Worm (Caenorhabditis elegans) whole organism, L4 larva: Measurements from ENCODE around the gene eif-3.B.

Experiments used
- D1046.2 ChIP-seq: fragments of 200-800 bp; sonication (Bioruptor generic); IDR thresholded peaks from 2 replicates; pipeline ENCODE4 v1.3.6; 2022; ENCODE audit warnings: missing genetic modification characterization, missing compliant biosample characterization
- F26F4.8 ChIP-seq: fragments of 200-800 bp; sonication (Bioruptor generic); conservative IDR thresholded peaks from 2 replicates; pipeline ENCODE4 v1.3.6; 2022; ENCODE audit warnings: missing genetic modification characterization, missing compliant biosample characterization
- F37D6.2 ChIP-seq: sonication (generic microtip); optimal IDR thresholded peaks from 2 replicates; lab custom pipeline; 2016; ENCODE audit warnings: mild to moderate bottlenecking, missing genetic modification characterization, missing compliant biosample characterization
- F49E8.2 ChIP-seq: sonication (generic microtip); optimal IDR thresholded peaks from 2 replicates; lab custom pipeline; 2016; ENCODE audit warnings: missing compliant biosample characterization, mild to moderate bottlenecking, missing genetic modification characterization, borderline replicate concordance
- R02D3.7 ChIP-seq: fragments of 150-350 bp; sonication (generic microtip); optimal IDR thresholded peaks from 3 replicates; lab custom pipeline; 2014; ENCODE audit warnings: missing biosample characterization, missing genetic modification characterization
- T26A8.4 ChIP-seq: fragments of 200-800 bp; sonication (Bioruptor generic); IDR thresholded peaks from 2 replicates; pipeline ENCODE4 v1.3.6; 2022; ENCODE audit warnings: missing genetic modification characterization, missing compliant biosample characterization
- Y105C5A.15 ChIP-seq: fragments of 200-800 bp; sonication (Bioruptor generic); IDR thresholded peaks from 2 replicates; pipeline ENCODE4 v1.3.6; 2022; ENCODE audit warnings: missing genetic modification characterization, missing compliant biosample characterization
- ZK337.2 ChIP-seq: fragments of 200-800 bp; sonication (Bioruptor generic); IDR thresholded peaks from 2 replicates; pipeline ENCODE4 v1.3.6; 2022; ENCODE audit warnings: missing genetic modification reagents, missing genetic modification characterization, missing compliant biosample characterization
- ZK546.5 ChIP-seq, 2 experiments: sonication (generic microtip); optimal IDR thresholded peaks; 2 replicates each; lab custom pipeline; 2017; ENCODE audit warnings: missing biosample characterization in 2 of 2, missing genetic modification characterization in 2 of 2
- ama-1 ChIP-seq: fragments of 150-350 bp; optimal IDR thresholded peaks from 2 replicates; lab custom pipeline; 2014; ENCODE audit warnings: inconsistent platforms, mixed read lengths
- arid-1 ChIP-seq: fragments of 200-800 bp; sonication (Bioruptor generic); conservative IDR thresholded peaks from 2 replicates; pipeline ENCODE4 v1.3.6; 2022; ENCODE audit warnings: missing genetic modification reagents, missing genetic modification characterization, missing compliant biosample characterization
- attf-4 ChIP-seq: sonication (generic microtip); optimal IDR thresholded peaks from 3 replicates; lab custom pipeline; 2017; ENCODE audit warnings: missing biosample characterization, missing genetic modification characterization
- ceh-44 ChIP-seq: fragments of 200-800 bp; sonication (Bioruptor generic); IDR thresholded peaks from 2 replicates; pipeline ENCODE4 v1.3.6; 2022; ENCODE audit warnings: missing genetic modification reagents, missing genetic modification characterization, missing compliant biosample characterization
- ceh-62 ChIP-seq: sonication (generic microtip); optimal IDR thresholded peaks from 2 replicates; lab custom pipeline; 2017; ENCODE audit warnings: missing biosample characterization, missing genetic modification characterization
- ces-1 ChIP-seq: fragments of 150-350 bp; sonication (generic microtip); optimal IDR thresholded peaks from 4 replicates; lab custom pipeline; 2014; ENCODE audit warnings: missing biosample characterization, missing genetic modification reagents, missing genetic modification characterization
- daf-8 ChIP-seq: fragments of 200-800 bp; sonication (Bioruptor generic); IDR thresholded peaks from 2 replicates; pipeline ENCODE4 v1.3.6; 2022; ENCODE audit warnings: missing genetic modification characterization, missing compliant biosample characterization
- dmd-6 ChIP-seq: fragments of 200-800 bp; sonication (Bioruptor generic); IDR thresholded peaks from 2 replicates; pipeline ENCODE4 v1.3.6; 2022; ENCODE audit warnings: missing genetic modification reagents, missing genetic modification characterization, missing compliant biosample characterization
- dmd-8 ChIP-seq: fragments of 200-800 bp; sonication (Bioruptor generic); IDR thresholded peaks from 2 replicates; pipeline ENCODE4 v1.3.6; 2022; ENCODE audit warnings: missing genetic modification characterization, missing compliant biosample characterization
- dmd-9 ChIP-seq: fragments of 200-800 bp; sonication (Bioruptor generic); IDR thresholded peaks from 2 replicates; pipeline ENCODE4 v1.3.6; 2022; ENCODE audit warnings: missing genetic modification reagents, missing genetic modification characterization, missing compliant biosample characterization
- dpl-1 ChIP-seq: fragments of 150-350 bp; optimal IDR thresholded peaks from 2 replicates; lab custom pipeline; 2014; ENCODE audit warnings: missing biosample characterization, missing genetic modification reagents, missing genetic modification characterization
- egl-27 ChIP-seq: sonication (generic microtip); optimal IDR thresholded peaks from 3 replicates; lab custom pipeline; 2017; ENCODE audit warnings: missing biosample characterization, missing genetic modification reagents, missing genetic modification characterization
- fkh-10 ChIP-seq: fragments of 150-350 bp; optimal IDR thresholded peaks from 2 replicates; lab custom pipeline; 2014; ENCODE audit warnings: missing biosample characterization, missing genetic modification reagents, missing genetic modification characterization
- hif-1 ChIP-seq, 2 experiments: sonication (generic microtip); optimal IDR thresholded peaks; 2 replicates each; lab custom pipeline; 2016 to 2017; ENCODE audit warnings: missing compliant biosample characterization in 2 of 2, missing genetic modification characterization in 2 of 2, missing genetic modification reagents in 2 of 2, missing genotype in 2 of 2, mild to moderate bottlenecking in 1 of 2
- hlh-11 ChIP-seq: fragments of 200-800 bp; sonication (Bioruptor generic); optimal IDR thresholded peaks from 2 replicates; lab custom pipeline; 2018; ENCODE audit warnings: mild to moderate bottlenecking, missing genetic modification characterization, missing compliant biosample characterization
- jun-1 ChIP-seq: fragments of 150-350 bp; optimal IDR thresholded peaks from 2 replicates; lab custom pipeline; 2014; ENCODE audit warnings: missing biosample characterization, missing genetic modification reagents, missing genetic modification characterization
- lin-1 ChIP-seq: fragments of 200-800 bp; sonication (Bioruptor generic); IDR thresholded peaks from 2 replicates; pipeline ENCODE4 v1.3.6; 2022; ENCODE audit warnings: missing genetic modification reagents, missing genetic modification characterization, missing compliant biosample characterization
- lin-38 ChIP-seq: fragments of 200-800 bp; sonication (Bioruptor generic); IDR thresholded peaks from 2 replicates; pipeline ENCODE4 v1.3.6; 2022; ENCODE audit warnings: missing genetic modification reagents, missing genetic modification characterization, missing compliant biosample characterization
- lir-3 ChIP-seq: sonication (generic microtip); optimal IDR thresholded peaks from 2 replicates; lab custom pipeline; 2016; ENCODE audit warnings: mild to moderate bottlenecking, missing genetic modification characterization, missing compliant biosample characterization
- madf-5 ChIP-seq, 2 experiments: fragments of 200-800 bp; sonication (Bioruptor generic); IDR thresholded peaks; 2 replicates each; pipeline ENCODE4 v1.3.6; 2022; ENCODE audit warnings: missing compliant biosample characterization in 2 of 2, missing genetic modification characterization in 2 of 2
- madf-9 ChIP-seq: fragments of 200-800 bp; sonication (Bioruptor generic); conservative IDR thresholded peaks from 2 replicates; pipeline ENCODE4 v1.3.6; 2022; ENCODE audit warnings: missing genetic modification reagents, missing genetic modification characterization, missing compliant biosample characterization
- nhr-102 ChIP-seq: sonication (generic microtip); optimal IDR thresholded peaks from 2 replicates; lab custom pipeline; 2016; ENCODE audit warnings: mild to moderate bottlenecking, missing genetic modification characterization, moderate library complexity, missing compliant biosample characterization
- nhr-237 ChIP-seq: sonication (generic microtip); optimal IDR thresholded peaks from 2 replicates; lab custom pipeline; 2017; ENCODE audit warnings: missing biosample characterization, missing genetic modification characterization
- nhr-28 ChIP-seq: fragments of 150-350 bp; optimal IDR thresholded peaks from 2 replicates; lab custom pipeline; 2014; ENCODE audit warnings: missing biosample characterization, missing genetic modification characterization
- nhr-42 ChIP-seq: fragments of 200-800 bp; sonication (Bioruptor generic); IDR thresholded peaks from 2 replicates; pipeline ENCODE4 v1.3.6; 2022; ENCODE audit warnings: missing genetic modification characterization, missing compliant biosample characterization
- nhr-48 ChIP-seq: sonication (generic microtip); optimal IDR thresholded peaks from 2 replicates; lab custom pipeline; 2016; ENCODE audit warnings: mild to moderate bottlenecking, missing genetic modification characterization, missing compliant biosample characterization
- nhr-6 ChIP-seq: fragments of 150-350 bp; optimal IDR thresholded peaks from 2 replicates; lab custom pipeline; 2014; ENCODE audit warnings: missing biosample characterization, missing genetic modification characterization
- nhr-77 ChIP-seq: fragments of 150-350 bp; optimal IDR thresholded peaks from 2 replicates; lab custom pipeline; 2014; ENCODE audit warnings: missing biosample characterization, missing genetic modification characterization
- pha-4 ChIP-seq, 2 experiments: fragments of 150-350 bp in 1 of 2; fragments of 200-800 bp in 1 of 2; sonication (Bioruptor generic) in 1 of 2; IDR thresholded peaks in 1 of 2; optimal IDR thresholded peaks in 1 of 2; 2 replicates each; pipeline versions ENCODE4 v1.3.6 to Lab custom; 2014 to 2022; ENCODE audit warnings: missing genetic modification characterization in 2 of 2, missing genetic modification reagents in 2 of 2, missing biosample characterization in 1 of 2, missing compliant biosample characterization in 1 of 2
- php-3 ChIP-seq: fragments of 200-800 bp; sonication (Bioruptor generic); IDR thresholded peaks from 2 replicates; pipeline ENCODE4 v1.3.6; 2022; ENCODE audit warnings: missing genetic modification reagents, missing genetic modification characterization, missing compliant biosample characterization
- rbr-2 ChIP-seq: sonication (generic microtip); optimal IDR thresholded peaks from 2 replicates; lab custom pipeline; 2016; ENCODE audit warnings: missing genotype, missing genetic modification characterization, missing compliant biosample characterization
- set-16 ChIP-seq: fragments of 200-800 bp; sonication (Bioruptor generic); IDR thresholded peaks from 2 replicates; pipeline ENCODE4 v1.3.6; 2022; ENCODE audit warnings: missing genetic modification reagents, missing genetic modification characterization, missing compliant biosample characterization
- skn-1 ChIP-seq: fragments of 150-350 bp; optimal IDR thresholded peaks from 2 replicates; lab custom pipeline; 2014; ENCODE audit warnings: missing biosample characterization, missing genetic modification characterization
- snpc-1.2 ChIP-seq: fragments of 200-800 bp; sonication (Bioruptor generic); IDR thresholded peaks from 2 replicates; pipeline ENCODE4 v1.3.6; 2022; ENCODE audit warnings: missing genetic modification reagents, missing genetic modification characterization, missing compliant biosample characterization
- snpc-4 ChIP-seq: fragments of 150-350 bp; optimal IDR thresholded peaks from 2 replicates; lab custom pipeline; 2014; ENCODE audit warnings: missing biosample characterization, missing genetic modification characterization
- spr-3 ChIP-seq: fragments of 200-800 bp; sonication (Bioruptor generic); optimal IDR thresholded peaks from 2 replicates; lab custom pipeline; 2018; ENCODE audit warnings: mild to moderate bottlenecking, missing genetic modification characterization, missing compliant biosample characterization
- tra-1 ChIP-seq: fragments of 200-800 bp; sonication (Bioruptor generic); IDR thresholded peaks from 2 replicates; pipeline ENCODE4 v1.3.6; 2022; ENCODE audit warnings: missing genetic modification reagents, missing genetic modification characterization, missing compliant biosample characterization
- unc-130 ChIP-seq: sonication (generic microtip); optimal IDR thresholded peaks from 2 replicates; lab custom pipeline; 2016; ENCODE audit warnings: missing genetic modification reagents, missing genetic modification characterization, missing compliant biosample characterization
- zag-1 ChIP-seq: fragments of 150-350 bp; optimal IDR thresholded peaks from 2 replicates; lab custom pipeline; 2014; ENCODE audit warnings: missing biosample characterization, missing genetic modification characterization
- zip-2 ChIP-seq: fragments of 150-350 bp; optimal IDR thresholded peaks from 2 replicates; lab custom pipeline; 2014; ENCODE audit warnings: missing biosample characterization, missing genetic modification characterization
- ztf-11 ChIP-seq: fragments of 150-350 bp; optimal IDR thresholded peaks from 2 replicates; lab custom pipeline; 2014; ENCODE audit warnings: missing biosample characterization, missing genetic modification characterization

Gene eif-3.B

DNA sequence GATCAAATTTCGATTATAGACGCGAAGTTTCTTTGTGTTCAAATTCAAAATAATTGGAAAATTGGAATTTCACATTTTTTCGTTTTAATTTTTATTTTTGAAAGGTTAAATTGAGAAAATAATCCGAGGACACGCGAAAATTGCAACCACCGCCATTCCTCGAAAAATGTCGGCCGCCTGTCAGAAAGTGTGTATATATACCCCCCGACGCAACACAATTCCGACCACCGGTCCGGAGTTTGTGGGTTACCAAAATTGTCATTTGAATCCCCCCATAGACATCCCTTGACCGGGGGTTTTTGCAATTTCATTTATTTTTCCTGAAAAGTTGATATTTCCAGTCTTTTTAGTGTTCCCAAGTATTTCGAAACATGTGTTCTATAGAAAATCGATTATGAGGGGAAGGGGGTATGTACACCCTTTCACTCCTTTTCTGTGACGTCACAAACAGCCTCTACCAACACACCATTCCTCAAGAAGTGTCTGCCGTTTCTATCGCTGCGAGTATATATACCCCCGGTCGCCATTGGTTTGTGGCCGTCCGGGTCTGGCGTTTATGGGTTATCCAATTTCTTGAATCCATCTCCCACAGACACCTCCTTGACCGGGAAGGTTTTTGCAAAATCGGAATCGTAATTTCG is 9.2 kb downstream of the eif-3.B start, which contains the start of gene W01D2.3 (continued):
- TF ChIP-seq fkh-10: no peak
- TF ChIP-seq tra-1 (GFP tag; lab: Robert Waterston, UW): peak; percentile 71; the same call in 1 of the 2 replicates
- peak in 1 of 2 experiments; percentile 65 for TF ChIP-seq hif-1 (tag; optimal IDR thresholded peaks at IDR 0.05; lab: Kevin White, UChicago)
- TF ChIP-seq zag-1 (tag; lab: Kevin White, UChicago): no peak
- TF ChIP-seq pha-4 (GFP tag; IDR thresholded peaks at IDR 0.05; lab: Robert Waterston, UW): peak; percentile 83
- TF ChIP-seq pha-4 (tag; optimal IDR thresholded peaks at IDR 0.05; lab: Kevin White, UChicago): no peak
- TF ChIP-seq lin-38 (GFP tag; lab: Robert Waterston, UW): peak; percentile 79
- TF ChIP-seq Y105C5A.15: 0 out of 2 replicates have a peak, but pooled peaks have one; percentile 23
- TF ChIP-seq dmd-8 (GFP tag; lab: Robert Waterston, UW): 0 out of 2 replicates have a peak, but pooled peaks have one; percentile 36
- peak; percentile 89 for TF ChIP-seq nhr-42 (GFP tag; lab: Robert Waterston, UW)
- peak; percentile 4; the same call in 1 of the 2 replicates for TF ChIP-seq F26F4.8 (GFP tag; lab: Robert Waterston, UW)
- no peak for TF ChIP-seq ztf-11 (tag; lab: Kevin White, UChicago)
- no peak for TF ChIP-seq unc-130 (GFP tag; lab: Kevin White, UChicago)
- TF ChIP-seq zip-2 (tag; lab: Kevin White, UChicago): peak; percentile 67
- 0 out of 4 replicates have a peak, but pooled peaks have one; percentile 42 to 56 for TF ChIP-seq madf-5 (GFP tag; IDR thresholded peaks at IDR 0.05; lab: Robert Waterston, UW)
- no peak for TF ChIP-seq skn-1 (tag; lab: Kevin White, UChicago)
- peak; percentile 76 for TF ChIP-seq F37D6.2 (tag; lab: Kevin White, UChicago)
- peak; percentile 87 for TF ChIP-seq spr-3 (GFP tag; lab: Kevin White, UChicago)
- no peak for TF ChIP-seq R02D3.7 (tag; lab: Kevin White, UChicago)
- peak; percentile 1 for TF ChIP-seq nhr-28
- TF ChIP-seq hlh-11 (tag; lab: Kevin White, UChicago): peak; percentile 69
- TF ChIP-seq ces-1 (GFP tag; lab: Kevin White, UChicago): no peak
- peak; percentile 62; the same call in 1 of the 2 replicates for TF ChIP-seq arid-1 (GFP tag; lab: Robert Waterston, UW)
- peak; percentile 53; the same call in 1 of the 2 replicates for TF ChIP-seq madf-9 (GFP tag; lab: Robert Waterston, UW)
- no peak for TF ChIP-seq daf-8 (GFP tag; lab: Robert Waterston, UW)
- no peak for TF ChIP-seq snpc-1.2 (GFP tag; lab: Robert Waterston, UW)
- TF ChIP-seq jun-1 (tag; lab: Kevin White, UChicago): no peak
- TF ChIP-seq nhr-237 (tag; lab: Kevin White, UChicago): no peak
- TF ChIP-seq dpl-1 (GFP tag; lab: Kevin White, UChicago): peak; percentile 42
- no peak for TF ChIP-seq ama-1 (lab: Kevin White, UChicago)
- TF ChIP-seq ceh-44 (GFP tag; lab: Robert Waterston, UW): no peak
- TF ChIP-seq T26A8.4 (GFP tag; lab: Robert Waterston, UW): peak; percentile 92
- TF ChIP-seq attf-4 (tag; lab: Kevin White, UChicago): no peak
- peak; percentile 92 for TF ChIP-seq nhr-102 (tag; lab: Kevin White, UChicago)
- peak; percentile 53; the same call in 1 of the 2 replicates for TF ChIP-seq dmd-9 (GFP tag; lab: Robert Waterston, UW)
- TF ChIP-seq nhr-48 (tag; lab: Kevin White, UChicago): peak; percentile 78
- peak; percentile 65 for TF ChIP-seq dmd-6 (GFP tag; lab: Robert Waterston, UW)
- TF ChIP-seq set-16 (GFP tag; lab: Robert Waterston, UW): no peak; the same call in 1 of the 2 replicates
- peak; percentile 78 for TF ChIP-seq lin-1 (GFP tag; lab: Robert Waterston, UW)
- TF ChIP-seq ZK546.5 (tag; optimal IDR thresholded peaks at IDR 0.05; lab: Kevin White, UChicago): no peak
- TF ChIP-seq F49E8.2 (tag; lab: Kevin White, UChicago): peak; percentile 21
- TF ChIP-seq lir-3 (tag; lab: Kevin White, UChicago): peak; percentile 77
- peak; percentile 46 for TF ChIP-seq nhr-6 (tag; lab: Kevin White, UChicago)
- peak; percentile 55; the same call in 1 of the 2 replicates for TF ChIP-seq php-3 (GFP tag; lab: Robert Waterston, UW)
- peak; percentile 23 for TF ChIP-seq ceh-62
- TF ChIP-seq snpc-4 (tag; lab: Kevin White, UChicago): peak; percentile 98
- TF ChIP-seq D1046.2: peak; percentile 71; the same call in 1 of the 2 replicates
- TF ChIP-seq egl-27: no peak
- TF ChIP-seq rbr-2: peak; percentile 81
- peak; percentile 61; the same call in 1 of the 2 replicates for TF ChIP-seq ZK337.2 (GFP tag; lab: Robert Waterston, UW)
- peak; percentile 39 for TF ChIP-seq nhr-77 (tag; lab: Kevin White, UChicago)
